Worm (Caenorhabditis elegans) whole organism, late embryonic: Measurements from ENCODE around the gene fbxb-60.

Experiments used
- C38D4.7 ChIP-seq: fragments of 200-800 bp; sonication (Bioruptor generic); optimal IDR thresholded peaks from 2 replicates; lab custom pipeline; 2018; ENCODE audit warnings: mild to moderate bottlenecking, missing genetic modification characterization, moderate library complexity, missing compliant biosample characterization
- F13H6.1 ChIP-seq: sonication (generic microtip); optimal IDR thresholded peaks from 2 replicates; lab custom pipeline; 2016; ENCODE audit warnings: missing genetic modification characterization, missing compliant biosample characterization
- K02D7.2 ChIP-seq: sonication (generic microtip); optimal IDR thresholded peaks from 2 replicates; lab custom pipeline; 2017; ENCODE audit warnings: mild to moderate bottlenecking, missing genetic modification characterization, missing compliant biosample characterization
- K09A11.1 ChIP-seq: sonication (generic microtip); optimal IDR thresholded peaks from 2 replicates; lab custom pipeline; 2017; ENCODE audit warnings: antibody characterized with exemption, mild to moderate bottlenecking, missing genetic modification characterization, missing compliant biosample characterization; ENCODE audit not compliant: insufficient read depth
- Y22D7AL.16 ChIP-seq: sonication (generic microtip); optimal IDR thresholded peaks from 2 replicates; lab custom pipeline; 2016; ENCODE audit warnings: missing genetic modification characterization, missing compliant biosample characterization
- ceh-14 ChIP-seq: sonication (generic microtip); optimal IDR thresholded peaks from 2 replicates; lab custom pipeline; 2016; ENCODE audit warnings: missing genotype, missing genetic modification characterization, missing compliant biosample characterization
- ceh-18 ChIP-seq: sonication (generic microtip); optimal IDR thresholded peaks from 2 replicates; lab custom pipeline; 2016; ENCODE audit warnings: missing genetic modification characterization, missing compliant biosample characterization
- ceh-2 ChIP-seq: sonication (generic microtip); optimal IDR thresholded peaks from 2 replicates; lab custom pipeline; 2016; ENCODE audit warnings: missing genotype, missing genetic modification characterization, missing compliant biosample characterization
- ceh-24 ChIP-seq: sonication (generic microtip); optimal IDR thresholded peaks from 2 replicates; lab custom pipeline; 2016; ENCODE audit warnings: mild to moderate bottlenecking, missing genetic modification characterization, missing compliant biosample characterization
- ceh-30 ChIP-seq: fragments of 150-350 bp; optimal IDR thresholded peaks from 2 replicates; lab custom pipeline; 2014; ENCODE audit warnings: missing biosample characterization, missing genetic modification characterization
- ceh-34 ChIP-seq: sonication (generic microtip); optimal IDR thresholded peaks from 2 replicates; lab custom pipeline; 2016; ENCODE audit warnings: mild to moderate bottlenecking, missing genetic modification characterization, missing compliant biosample characterization
- ceh-45 ChIP-seq: fragments of 200-800 bp; sonication (Bioruptor generic); IDR thresholded peaks from 2 replicates; pipeline ENCODE4 v1.3.6; 2022; ENCODE audit warnings: missing genetic modification reagents, missing genetic modification characterization, missing compliant biosample characterization
- ceh-48 ChIP-seq: sonication (generic microtip); optimal IDR thresholded peaks from 2 replicates; lab custom pipeline; 2016; ENCODE audit warnings: missing genetic modification characterization, inconsistent platforms, missing compliant biosample characterization
- che-1 ChIP-seq: sonication (generic microtip); optimal IDR thresholded peaks from 2 replicates; lab custom pipeline; 2016; ENCODE audit warnings: mild to moderate bottlenecking, missing genetic modification characterization, missing compliant biosample characterization
- dmd-4 ChIP-seq: sonication (generic microtip); optimal IDR thresholded peaks from 2 replicates; lab custom pipeline; 2016; ENCODE audit warnings: borderline replicate concordance, missing genetic modification characterization, missing compliant biosample characterization
- elt-2 ChIP-seq: sonication (generic microtip); optimal IDR thresholded peaks from 2 replicates; lab custom pipeline; 2016; ENCODE audit warnings: missing genetic modification reagents, missing genetic modification characterization, missing compliant biosample characterization
- fax-1 ChIP-seq: sonication (generic microtip); optimal IDR thresholded peaks from 2 replicates; lab custom pipeline; 2016; ENCODE audit warnings: missing genotype, missing genetic modification characterization, missing compliant biosample characterization
- gmeb-2 ChIP-seq: sonication (generic microtip); optimal IDR thresholded peaks from 2 replicates; lab custom pipeline; 2016; ENCODE audit warnings: missing genetic modification characterization, inconsistent platforms, missing compliant biosample characterization
- hlh-6 ChIP-seq: sonication (generic microtip); optimal IDR thresholded peaks from 2 replicates; lab custom pipeline; 2016; ENCODE audit warnings: missing genotype, missing genetic modification characterization, missing compliant biosample characterization
- lim-6 ChIP-seq: sonication (generic microtip); optimal IDR thresholded peaks from 2 replicates; lab custom pipeline; 2016; ENCODE audit warnings: missing genetic modification characterization, missing compliant biosample characterization
- madf-2 ChIP-seq: sonication (generic microtip); optimal IDR thresholded peaks from 2 replicates; lab custom pipeline; 2017; ENCODE audit warnings: missing genetic modification characterization, missing compliant biosample characterization
- mec-3 ChIP-seq: sonication (generic microtip); optimal IDR thresholded peaks from 2 replicates; lab custom pipeline; 2016; ENCODE audit warnings: borderline replicate concordance, missing genetic modification characterization, missing compliant biosample characterization
- nfya-1 ChIP-seq: sonication (generic microtip); optimal IDR thresholded peaks from 2 replicates; lab custom pipeline; 2017; ENCODE audit warnings: missing genetic modification characterization, mild to moderate bottlenecking, missing compliant biosample characterization, antibody characterized with exemption, moderate library complexity
- nhr-11 ChIP-seq: fragments of 150-350 bp; optimal IDR thresholded peaks from 2 replicates; lab custom pipeline; 2014; ENCODE audit warnings: missing biosample characterization, missing genetic modification characterization
- nhr-232 ChIP-seq: sonication (generic microtip); optimal IDR thresholded peaks from 2 replicates; lab custom pipeline; 2016; ENCODE audit warnings: missing genetic modification characterization, missing compliant biosample characterization
- odd-2 ChIP-seq: sonication (generic microtip); optimal IDR thresholded peaks from 2 replicates; lab custom pipeline; 2017; ENCODE audit warnings: antibody characterized with exemption, mild to moderate bottlenecking, missing genetic modification characterization, missing compliant biosample characterization
- pax-1 ChIP-seq: fragments of 150-350 bp; optimal IDR thresholded peaks from 2 replicates; lab custom pipeline; 2014; ENCODE audit warnings: missing biosample characterization, missing genetic modification characterization
- pqm-1 ChIP-seq: sonication (generic microtip); optimal IDR thresholded peaks from 2 replicates; lab custom pipeline; 2016; ENCODE audit warnings: missing genetic modification characterization, missing compliant biosample characterization
- rnt-1 ChIP-seq: sonication (generic microtip); optimal IDR thresholded peaks from 2 replicates; lab custom pipeline; 2016; ENCODE audit warnings: missing genetic modification characterization, missing compliant biosample characterization
- sdc-2 ChIP-seq: sonication (generic microtip); optimal IDR thresholded peaks from 2 replicates; lab custom pipeline; 2016; ENCODE audit warnings: missing genotype, missing genetic modification characterization, missing compliant biosample characterization
- sox-2 ChIP-seq: fragments of 200-800 bp; sonication (Bioruptor generic); IDR thresholded peaks from 2 replicates; pipeline ENCODE4 v1.3.6; 2022; ENCODE audit warnings: missing genetic modification reagents, missing genetic modification characterization, missing compliant biosample characterization
- sox-4 ChIP-seq: sonication (generic microtip); optimal IDR thresholded peaks from 2 replicates; lab custom pipeline; 2017; ENCODE audit warnings: mild to moderate bottlenecking, missing genetic modification characterization, inconsistent platforms, missing compliant biosample characterization
- syd-9 ChIP-seq: sonication (generic microtip); optimal IDR thresholded peaks from 2 replicates; lab custom pipeline; 2016; ENCODE audit warnings: mild to moderate bottlenecking, missing genetic modification characterization, moderate library complexity, missing compliant biosample characterization
- tbx-2 ChIP-seq: sonication (generic microtip); optimal IDR thresholded peaks from 2 replicates; lab custom pipeline; 2016; ENCODE audit warnings: missing genetic modification characterization, missing compliant biosample characterization
- tbx-7 ChIP-seq: sonication (generic microtip); optimal IDR thresholded peaks from 2 replicates; lab custom pipeline; 2016; ENCODE audit warnings: missing genotype, missing genetic modification characterization, missing compliant biosample characterization
- unc-3 ChIP-seq, 2 experiments: fragments of 200-800 bp in 1 of 2; sonication (Bioruptor generic) in 1 of 2; sonication (generic microtip) in 1 of 2; conservative IDR thresholded peaks in 1 of 2; optimal IDR thresholded peaks in 1 of 2; 2 replicates each; pipeline versions ENCODE4 v1.3.6 to Lab custom; 2016 to 2022; ENCODE audit warnings: missing compliant biosample characterization in 2 of 2, missing genetic modification characterization in 2 of 2, missing genetic modification reagents in 1 of 2
- unc-42 ChIP-seq: sonication (generic microtip); optimal IDR thresholded peaks from 2 replicates; lab custom pipeline; 2016; ENCODE audit warnings: missing genotype, missing genetic modification characterization, missing compliant biosample characterization

fbxb-60 gene

ce11 chrV:19279888-19280287 lies 17.7 kb upstream of the fbxb-60 start, which contains the start of gene F21D9.8:
F21D9.8 (minus strand) TSS chrV:19279988.
- no peak for TF ChIP-seq K09A11.1 (tag; lab: Kevin White, UChicago)
- no peak for TF ChIP-seq elt-2 (tag; lab: Kevin White, UChicago)
- no peak for TF ChIP-seq nfya-1
- no peak for TF ChIP-seq ceh-2
- no peak for TF ChIP-seq ceh-18 (tag; lab: Kevin White, UChicago)
- TF ChIP-seq sdc-2 (tag; lab: Kevin White, UChicago) = no peak
- TF ChIP-seq hlh-6 (tag; lab: Kevin White, UChicago) = no peak
- TF ChIP-seq tbx-7 = no peak
- TF ChIP-seq C38D4.7 = no peak

DNA sequence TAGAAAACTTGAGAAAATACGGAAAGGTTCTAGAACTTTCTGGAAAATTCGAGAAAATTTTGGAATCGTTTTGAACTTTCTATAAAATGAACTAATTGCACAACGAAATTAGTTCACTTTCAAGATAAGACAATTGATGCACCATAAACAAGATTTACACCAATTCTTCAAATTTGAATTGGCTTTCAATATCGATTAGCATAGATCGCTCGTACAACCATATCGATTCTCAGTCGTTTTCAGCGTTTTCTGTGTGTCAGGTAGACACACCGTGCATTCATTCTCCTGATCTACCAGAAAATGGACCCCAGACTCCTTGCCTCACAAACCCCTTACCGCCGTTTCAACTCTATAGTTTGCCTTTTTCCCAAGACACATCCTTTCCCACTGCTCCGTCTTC lies 15.3 kb upstream of the fbxb-60 start, which contains the start of gene fbxb-117:
fbxb-117 (plus strand) TSS at position 301 of the 400 bp plus-strand sequence.
- TF ChIP-seq sox-4 (tag; lab: Kevin White, UChicago) = no peak
- TF ChIP-seq ceh-24 (tag; lab: Kevin White, UChicago) = no peak
- TF ChIP-seq tbx-7 = no peak
- no peak for TF ChIP-seq F13H6.1

ce11 chrV:19285921-19286320 lies 11.7 kb upstream of the fbxb-60 start:
- TF ChIP-seq nhr-232 (tag; lab: Kevin White, UChicago) (no peak), rnt-1 (tag; lab: Kevin White, UChicago) (no peak), ceh-45 (no peak), nhr-11 (no peak), fax-1 (no peak), unc-3 (GFP tag; conservative IDR thresholded peaks at IDR 0.05; lab: Robert Waterston, UW) (no peak), unc-3 (tag; optimal IDR thresholded peaks at IDR 0.05; lab: Kevin White, UChicago) (no peak), lim-6 (tag; lab: Kevin White, UChicago) (no peak), odd-2 (tag; lab: Kevin White, UChicago) (no peak), che-1 (no peak), C38D4.7 (no peak)
- TF ChIP-seq, all 69 proteins: peak for 0

DNA sequence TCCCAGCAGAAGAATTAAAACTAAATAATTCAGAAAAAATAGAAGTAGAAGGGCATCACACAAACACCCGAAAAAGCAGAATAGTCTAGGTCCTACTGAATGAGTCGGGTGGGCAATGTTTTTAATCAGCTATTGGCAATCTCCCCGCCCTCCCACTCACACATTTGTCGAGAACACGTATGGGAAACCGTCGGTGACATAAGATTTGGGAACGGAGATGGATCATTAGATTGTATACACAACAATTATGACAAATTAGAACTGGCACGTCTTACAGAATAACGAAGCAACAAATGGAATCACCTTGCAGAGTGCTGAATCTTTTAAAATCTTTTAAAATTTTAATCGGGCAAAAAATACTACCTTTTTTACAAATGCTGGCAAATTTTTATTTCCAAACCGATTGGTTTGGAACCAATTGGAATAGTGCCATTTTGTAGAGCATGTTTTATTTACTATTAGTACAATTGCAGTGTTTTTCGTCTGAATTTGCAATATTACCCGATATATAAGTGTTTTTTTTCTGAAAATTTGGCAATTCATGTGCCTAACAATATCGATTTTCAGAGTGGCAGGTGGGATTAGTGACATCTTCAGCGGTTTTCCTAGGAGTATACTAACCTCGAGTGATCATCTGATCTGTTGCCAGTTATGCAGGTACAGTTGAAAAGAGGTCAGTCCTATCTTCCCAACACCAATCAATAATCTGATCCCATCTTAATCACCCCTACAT lies 9.4 kb upstream of the fbxb-60 start, which contains the start of the genes F55C9.3 and fbxb-57:
F55C9.3 (minus strand) TSS at position 101 of the 733 bp plus-strand sequence.
fbxb-57 (plus strand) TSS at position 683 of the 733 bp plus-strand sequence.
- no peak for TF ChIP-seq ceh-34 (tag; lab: Kevin White, UChicago)
- TF ChIP-seq dmd-4 = no peak
- TF ChIP-seq pqm-1 (tag; lab: Kevin White, UChicago) = no peak
- no peak for TF ChIP-seq gmeb-2 (tag; lab: Kevin White, UChicago)
- TF ChIP-seq rnt-1 (tag; lab: Kevin White, UChicago) = no peak
- no peak for TF ChIP-seq fax-1

ce11 chrV:19293025-19293424 lies 4.6 kb upstream of the fbxb-60 start, which contains the start of gene F55C9.5:
F55C9.5 (minus strand) TSS chrV:19293125.
- TF ChIP-seq hlh-6 (tag; lab: Kevin White, UChicago) = no peak
- TF ChIP-seq ceh-45 = no peak
- TF ChIP-seq ceh-30 (tag; lab: Kevin White, UChicago) = no peak
- TF ChIP-seq sox-2 = no peak
- TF ChIP-seq syd-9 = no peak
- TF ChIP-seq ceh-48 = no peak
- no peak for TF ChIP-seq pax-1 (tag; lab: Kevin White, UChicago)
- TF ChIP-seq unc-42 (tag; lab: Kevin White, UChicago) = no peak
- no peak for TF ChIP-seq tbx-2 (tag; lab: Kevin White, UChicago)
- no peak for TF ChIP-seq Y22D7AL.16 (tag; lab: Kevin White, UChicago)
- no peak for TF ChIP-seq nhr-232 (tag; lab: Kevin White, UChicago)
- no peak for TF ChIP-seq unc-3 (GFP tag; conservative IDR thresholded peaks at IDR 0.05; lab: Robert Waterston, UW)
- TF ChIP-seq unc-3 (tag; optimal IDR thresholded peaks at IDR 0.05; lab: Kevin White, UChicago) = no peak
- no peak for TF ChIP-seq che-1
- TF ChIP-seq sdc-2 (tag; lab: Kevin White, UChicago) = no peak
- TF ChIP-seq mec-3 (tag; lab: Kevin White, UChicago) = no peak
- TF ChIP-seq K02D7.2 (tag; lab: Kevin White, UChicago) = no peak
- TF ChIP-seq ceh-14 (tag; lab: Kevin White, UChicago) = no peak
- TF ChIP-seq ceh-34 (tag; lab: Kevin White, UChicago) = no peak
- TF ChIP-seq madf-2 (tag; lab: Kevin White, UChicago) = no peak
